Fruit fly (Drosophila melanogaster): Measurements from ENCODE around the gene CG34178.
A peak's percentile ranks its signal among the peaks of the same experiment; 100 is the strongest.

CG34178 gene

DNA sequence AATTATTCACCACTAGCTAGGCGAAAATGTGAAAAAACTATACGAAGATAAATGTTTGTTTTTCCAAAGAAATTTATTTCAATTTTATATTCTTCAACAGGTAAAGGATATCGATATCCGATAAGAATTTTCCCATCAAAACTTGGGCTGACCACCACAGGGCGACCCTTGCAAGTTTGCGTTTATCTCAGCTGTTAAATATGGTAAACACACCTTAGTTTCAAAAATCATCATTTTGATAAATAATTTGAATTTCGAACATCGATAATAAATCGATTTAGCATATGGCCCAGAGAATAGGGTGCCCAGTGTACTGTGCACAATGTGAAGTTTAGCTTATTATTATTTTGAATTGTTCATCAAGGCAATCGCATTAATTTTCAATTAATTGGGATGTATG is 29.6 kb downstream of the CG34178 start, which contains the start of the genes CG15443 and Paris (continued):
- TF ChIP-seq row (GFP tag; IDR thresholded peaks at IDR 0.05), result peak; percentile 34; the same call in 1 of the 3 replicates
- peak; percentile 60 for TF ChIP-seq CG14710 (tag; optimal IDR thresholded peaks at IDR 0.05)
- TF ChIP-seq Chrac-16 (GFP tag; optimal IDR thresholded peaks at IDR 0.05), result peak; percentile 16
- peak; percentile 85 for TF ChIP-seq CG13287 (GFP tag; IDR thresholded peaks at IDR 0.05; ENCODE audit: partially characterized antibody)
- TF ChIP-seq CoRest (tag; optimal IDR thresholded peaks at IDR 0.05), result peak; percentile 39
- TF ChIP-seq twi (tag; optimal IDR thresholded peaks at IDR 0.05), result peak; percentile 7
- peak; percentile 25; the same call in 1 of the 3 replicates for TF ChIP-seq otp (GFP tag; IDR thresholded peaks at IDR 0.05)
- TF ChIP-seq zen (tag; optimal IDR thresholded peaks at IDR 0.05), result peak; percentile 50
- peak; percentile 16 for TF ChIP-seq CG10267 (tag; optimal IDR thresholded peaks at IDR 0.05)
- peak; percentile 73 for TF ChIP-seq inv (GFP tag; IDR thresholded peaks at IDR 0.05; ENCODE audit: partially characterized antibody)
- TF ChIP-seq HmgZ (tag; optimal IDR thresholded peaks at IDR 0.05), result peak; percentile 9
- no peak for TF ChIP-seq sc (optimal IDR thresholded peaks at IDR 0.05)
- no peak for TF ChIP-seq sc (GFP tag; optimal IDR thresholded peaks at IDR 0.05)
- TF ChIP-seq CG32532 (GFP tag; IDR thresholded peaks at IDR 0.05), result peak; percentile 58; the same call in 1 of the 2 replicates
- peak; percentile 94 for TF ChIP-seq scrt (GFP tag; optimal IDR thresholded peaks at IDR 0.05)
- no peak for TF ChIP-seq Dek (tag; optimal IDR thresholded peaks at IDR 0.05)
- peak; percentile 48; the same call in 1 of the 2 replicates for TF ChIP-seq hbn (GFP tag; IDR thresholded peaks at IDR 0.05; ENCODE audit: partially characterized antibody)
- peak; percentile 100 for TF ChIP-seq tna (GFP tag; IDR thresholded peaks at IDR 0.05; ENCODE audit: partially characterized antibody)
- peak; percentile 36 for TF ChIP-seq pfk (GFP tag; optimal IDR thresholded peaks at IDR 0.05)
- TF ChIP-seq CG7271 (tag; optimal IDR thresholded peaks at IDR 0.05), result no peak
- peak; percentile 10 for TF ChIP-seq CG4328 (GFP tag; optimal IDR thresholded peaks at IDR 0.05)
- TF ChIP-seq pum (GFP tag; optimal IDR thresholded peaks at IDR 0.05), result no peak

DNA sequence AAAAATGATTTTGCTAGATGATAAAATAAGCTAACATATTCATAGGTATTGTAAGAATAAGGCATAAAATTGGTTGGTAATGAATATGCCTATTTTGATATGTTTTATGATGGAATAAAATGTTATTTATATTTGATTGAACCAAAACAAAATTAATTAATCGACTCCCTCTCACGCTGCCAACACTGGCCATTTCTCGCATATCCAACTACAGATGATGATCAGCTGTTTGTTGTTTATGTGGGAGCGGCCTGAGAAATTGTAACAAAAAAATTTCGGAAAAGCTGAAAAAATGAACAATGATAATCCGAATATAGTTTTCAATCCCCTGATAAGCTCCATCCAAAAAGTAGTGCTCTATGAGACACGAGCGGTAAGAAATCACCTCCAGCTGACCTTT is 31.2 kb downstream of the CG34178 start, which contains the start of gene FIG4:
FIG4 (plus strand) TSS at position 229 of the 400 bp plus-strand sequence.
- peak; percentile 1 for TF ChIP-seq CG2120 (GFP tag; optimal IDR thresholded peaks at IDR 0.05)
- peak; percentile 36 for TF ChIP-seq Sry-δ (GFP tag; optimal IDR thresholded peaks at IDR 0.05)
- peak; percentile 20 for TF ChIP-seq CoRest (tag; optimal IDR thresholded peaks at IDR 0.05)
- TF ChIP-seq knrl (GFP tag; IDR thresholded peaks at IDR 0.05; ENCODE audit: partially characterized antibody), result peak; percentile 42; the same call in 2 of the 3 replicates
- TF ChIP-seq fd102C (GFP tag; optimal IDR thresholded peaks at IDR 0.05), result no peak
- peak; percentile 92 for TF ChIP-seq Dll (GFP tag; IDR thresholded peaks at IDR 0.05; ENCODE audit: partially characterized antibody)
- TF ChIP-seq row (GFP tag; IDR thresholded peaks at IDR 0.05), result peak; percentile 76
- TF ChIP-seq kah (GFP tag; optimal IDR thresholded peaks at IDR 0.05), result no peak
- peak; percentile 79 for TF ChIP-seq Scr (GFP tag; IDR thresholded peaks at IDR 0.05; ENCODE audit: partially characterized antibody)
- peak; percentile 86 for TF ChIP-seq CG13287 (GFP tag; IDR thresholded peaks at IDR 0.05; ENCODE audit: partially characterized antibody)
- no peak for TF ChIP-seq lab (GFP tag; optimal IDR thresholded peaks at IDR 0.05)
- TF ChIP-seq tin (GFP tag; optimal IDR thresholded peaks at IDR 0.05), result no peak
- TF ChIP-seq crp (GFP tag; optimal IDR thresholded peaks at IDR 0.05), result peak; percentile 80 to 94
- no peak for TF ChIP-seq Six4 (GFP tag; optimal IDR thresholded peaks at IDR 0.05)
- TF ChIP-seq chif (GFP tag; optimal IDR thresholded peaks at IDR 0.05), result no peak
- peak; percentile 2 for TF ChIP-seq MESR4 (GFP tag; optimal IDR thresholded peaks at IDR 0.05)
- TF ChIP-seq CG34376 (GFP tag; optimal IDR thresholded peaks at IDR 0.05), result peak; percentile 3
- TF ChIP-seq CG8478 (optimal IDR thresholded peaks at IDR 0.05), result no peak
- peak; percentile 48 for TF ChIP-seq inv (GFP tag; IDR thresholded peaks at IDR 0.05; ENCODE audit: partially characterized antibody)
- no peak for TF ChIP-seq CG12942 (GFP tag; optimal IDR thresholded peaks at IDR 0.05)
- peak; percentile 7 for TF ChIP-seq CG12391 (tag; optimal IDR thresholded peaks at IDR 0.05)
- TF ChIP-seq CG6254 (GFP tag; optimal IDR thresholded peaks at IDR 0.05), result peak; percentile 39
- TF ChIP-seq Ets65A (GFP tag), result no peak
- no peak for TF ChIP-seq en (GFP tag; optimal IDR thresholded peaks at IDR 0.05)
- no peak for TF ChIP-seq mirr (GFP tag; optimal IDR thresholded peaks at IDR 0.05)
- TF ChIP-seq CrebB (tag; optimal IDR thresholded peaks at IDR 0.05), result peak; percentile 4
- peak; percentile 90 for TF ChIP-seq Sry-β (GFP tag; optimal IDR thresholded peaks at IDR 0.05)
- TF ChIP-seq grau (tag; optimal IDR thresholded peaks at IDR 0.05), result peak; percentile 10
- TF ChIP-seq ham (GFP tag; IDR thresholded peaks at IDR 0.05), result no peak
- no peak for TF ChIP-seq lilli (GFP tag; optimal IDR thresholded peaks at IDR 0.05)
